Fruit fly (Drosophila melanogaster): ENCODE data around the gene mrt.

Gene mrt

dm6 chr3R:27253136-27253920 is 29.1 kb downstream of the mrt start, which contains the start of gene pll (continued):
- TF ChIP-seq HmgZ (tag; optimal IDR thresholded peaks at IDR 0.05), result peak; percentile 85
- TF ChIP-seq TFAM (GFP tag; optimal IDR thresholded peaks at IDR 0.05), result no peak
- TF ChIP-seq grn (GFP tag; optimal IDR thresholded peaks at IDR 0.05), result no peak
- TF ChIP-seq gt (GFP tag; IDR thresholded peaks at IDR 0.05), result no peak
- TF ChIP-seq ind (GFP tag; optimal IDR thresholded peaks at IDR 0.05), result peak; percentile 83
- TF ChIP-seq danr (GFP tag; IDR thresholded peaks at IDR 0.05), result peak; percentile 5; the same call in 1 of the 2 replicates
- TF ChIP-seq CG3065 (GFP tag; optimal IDR thresholded peaks at IDR 0.05), result peak; percentile 48
- peak; percentile 29 for TF ChIP-seq CG3163 (GFP tag; optimal IDR thresholded peaks at IDR 0.05)
- TF ChIP-seq nom (GFP tag; optimal IDR thresholded peaks at IDR 0.05), result no peak
- peak; percentile 74 for TF ChIP-seq YL-1 (GFP tag; optimal IDR thresholded peaks at IDR 0.05)
- peak; percentile 66 for TF ChIP-seq zfh2 (GFP tag; optimal IDR thresholded peaks at IDR 0.05)
- peak; percentile 52 for TF ChIP-seq CG2202 (tag; optimal IDR thresholded peaks at IDR 0.05)
- no peak for TF ChIP-seq lov (optimal IDR thresholded peaks at IDR 0.05)
- peak; percentile 76; the same call in 1 of the 3 replicates for TF ChIP-seq lov (GFP tag; IDR thresholded peaks at IDR 0.05)
- peak; percentile 90 for TF ChIP-seq CG10366 (GFP tag; IDR thresholded peaks at IDR 0.05)
- peak; percentile 88 for TF ChIP-seq CG5953 (GFP tag; IDR thresholded peaks at IDR 0.05)
- peak; percentile 82 for TF ChIP-seq hkb (optimal IDR thresholded peaks at IDR 0.05)
- TF ChIP-seq hkb (GFP tag; IDR thresholded peaks at IDR 0.05), result peak; percentile 89
- TF ChIP-seq CG12104 (GFP tag; optimal IDR thresholded peaks at IDR 0.05), result peak; percentile 31
- no peak for TF ChIP-seq hb (GFP tag; IDR thresholded peaks at IDR 0.05; ENCODE audit: partially characterized antibody)
- peak; percentile 91 for TF ChIP-seq CG17328 (GFP tag; IDR thresholded peaks at IDR 0.05)
- TF ChIP-seq run (tag; optimal IDR thresholded peaks at IDR 0.05), result peak; percentile 58
- no peak for TF ChIP-seq cad (GFP tag; optimal IDR thresholded peaks at IDR 0.05)
- peak; percentile 71 for TF ChIP-seq bcd (GFP tag; optimal IDR thresholded peaks at IDR 0.05)
- TF ChIP-seq CG6813 (GFP tag; optimal IDR thresholded peaks at IDR 0.05), result peak; percentile 39
- TF ChIP-seq Hr39 (optimal IDR thresholded peaks at IDR 0.05), result no peak
- no peak for TF ChIP-seq disco-r (GFP tag; optimal IDR thresholded peaks at IDR 0.05)
- peak; percentile 88 for TF ChIP-seq Lhr (GFP tag; optimal IDR thresholded peaks at IDR 0.05)
- TF ChIP-seq CG2129 (GFP tag; IDR thresholded peaks at IDR 0.05; ENCODE audit: partially characterized antibody), result no peak
- peak; percentile 36 for TF ChIP-seq tup (GFP tag; optimal IDR thresholded peaks at IDR 0.05)
- peak; percentile 68 for TF ChIP-seq Mad (GFP tag; optimal IDR thresholded peaks at IDR 0.05)
- TF ChIP-seq CG3726 (GFP tag; IDR thresholded peaks at IDR 0.05), result peak; percentile 79; the same call in 2 of the 3 replicates
- no peak for TF ChIP-seq HLHmδ (GFP tag; optimal IDR thresholded peaks at IDR 0.05)
- TF ChIP-seq ken (GFP tag; IDR thresholded peaks at IDR 0.05), result peak; percentile 86
- TF ChIP-seq CG2116 (GFP tag; optimal IDR thresholded peaks at IDR 0.05), result peak; percentile 61
- TF ChIP-seq CG10959 (GFP tag; IDR thresholded peaks at IDR 0.05), result peak; percentile 73
- TF ChIP-seq CG7271 (tag; optimal IDR thresholded peaks at IDR 0.05), result peak; percentile 17
- no peak for TF ChIP-seq Lpt (GFP tag; optimal IDR thresholded peaks at IDR 0.05)
- peak; percentile 66; the same call in 1 of the 3 replicates for TF ChIP-seq CG2199 (GFP tag; IDR thresholded peaks at IDR 0.05)
- no peak for TF ChIP-seq CG11723 (GFP tag; optimal IDR thresholded peaks at IDR 0.05)
- TF ChIP-seq Dip3 (GFP tag; optimal IDR thresholded peaks at IDR 0.05), result peak; percentile 64
- no peak for TF ChIP-seq Hr78 (GFP tag; optimal IDR thresholded peaks at IDR 0.05)
- peak; percentile 76 for TF ChIP-seq CG8388 (GFP tag; optimal IDR thresholded peaks at IDR 0.05)
- no peak for TF ChIP-seq CG7745 (tag; optimal IDR thresholded peaks at IDR 0.05)
- TF ChIP-seq Med (GFP tag), result peak; percentile 95
- TF ChIP-seq tgo (GFP tag; IDR thresholded peaks at IDR 0.05), result peak; percentile 90
- no peak; the same call in none of the 3 replicates for TF ChIP-seq CG17361 (GFP tag; IDR thresholded peaks at IDR 0.05)
- peak; percentile 49 for TF ChIP-seq dm (GFP tag; optimal IDR thresholded peaks at IDR 0.05)
- TF ChIP-seq Atf3 (GFP tag; optimal IDR thresholded peaks at IDR 0.05), result peak; percentile 5
- TF ChIP-seq fru (optimal IDR thresholded peaks at IDR 0.05), result no peak
- peak; percentile 84 for TF ChIP-seq gsb (GFP tag; IDR thresholded peaks at IDR 0.05)
